Worm (Caenorhabditis elegans) whole organism, young adult: ENCODE measurements around the gene C37H5.5.

Experiments used
- B0035.1 ChIP-seq: sonication (generic microtip); optimal IDR thresholded peaks from 2 replicates; lab custom pipeline; 2016; ENCODE audit warnings: missing genetic modification characterization, mild to moderate bottlenecking, missing compliant biosample characterization, missing genotype, missing genetic modification reagents
- B0336.3 ChIP-seq: fragments of 200-800 bp; sonication (Bioruptor generic); IDR thresholded peaks from 2 replicates; pipeline ENCODE4 v1.3.6; 2022; ENCODE audit warnings: missing genetic modification characterization, missing compliant biosample characterization
- C06A6.2 ChIP-seq: fragments of 200-800 bp; sonication (Bioruptor generic); conservative IDR thresholded peaks from 2 replicates; pipeline ENCODE4 v1.3.6; 2022; ENCODE audit warnings: missing genetic modification characterization, missing compliant biosample characterization
- F23B12.7 ChIP-seq: sonication (generic microtip); optimal IDR thresholded peaks from 2 replicates; lab custom pipeline; 2017; ENCODE audit warnings: missing genetic modification characterization, mild to moderate bottlenecking, missing compliant biosample characterization, antibody characterized with exemption, moderate library complexity; ENCODE audit not compliant: insufficient read depth
- F57C9.4 ChIP-seq: sonication (generic microtip); optimal IDR thresholded peaks from 2 replicates; lab custom pipeline; 2017; ENCODE audit warnings: mild to moderate bottlenecking, missing genetic modification characterization, missing compliant biosample characterization
- Y56A3A.18 ChIP-seq: fragments of 200-800 bp; sonication (Bioruptor generic); IDR thresholded peaks from 2 replicates; pipeline ENCODE4 v1.3.6; 2022; ENCODE audit warnings: missing genetic modification reagents, missing genetic modification characterization, missing compliant biosample characterization
- Y95B8A.8 ChIP-seq: fragments of 200-800 bp; sonication (Bioruptor generic); IDR thresholded peaks from 2 replicates; pipeline ENCODE4 v1.3.6; 2022; ENCODE audit warnings: missing genetic modification reagents, missing genetic modification characterization, missing compliant biosample characterization
- ama-1 ChIP-seq, 3 experiments: fragments of 150-350 bp in 1 of 3; sonication (generic microtip) in 2 of 3; optimal IDR thresholded peaks; 2 replicates each; lab custom pipeline; 2014 to 2018; ENCODE audit warnings: missing biosample characterization in 2 of 3, missing genetic modification characterization in 2 of 3, missing genetic modification reagents in 2 of 3
- aptf-3 ChIP-seq: fragments of 200-800 bp; sonication (Bioruptor generic); IDR thresholded peaks from 2 replicates; pipeline ENCODE4 v1.3.6; 2022; ENCODE audit warnings: missing genetic modification characterization, missing compliant biosample characterization
- attf-3 ChIP-seq: fragments of 200-800 bp; sonication (Bioruptor generic); conservative IDR thresholded peaks from 2 replicates; pipeline ENCODE4 v1.3.6; 2022; ENCODE audit warnings: missing genetic modification reagents, missing genetic modification characterization, missing compliant biosample characterization
- attf-5 ChIP-seq: fragments of 200-800 bp; sonication (Bioruptor generic); optimal IDR thresholded peaks from 2 replicates; lab custom pipeline; 2018; ENCODE audit warnings: mild to moderate bottlenecking, missing genetic modification characterization, missing compliant biosample characterization
- attf-6 ChIP-seq: fragments of 200-800 bp; sonication (Bioruptor generic); IDR thresholded peaks from 2 replicates; pipeline ENCODE4 v1.3.6; 2022; ENCODE audit warnings: missing genetic modification reagents, missing genetic modification characterization, missing compliant biosample characterization
- ceh-58 ChIP-seq: fragments of 200-800 bp; sonication (Bioruptor generic); IDR thresholded peaks from 2 replicates; pipeline ENCODE4 v1.3.6; 2022; ENCODE audit warnings: missing genetic modification characterization, missing compliant biosample characterization
- dpl-1 ChIP-seq: fragments of 150-350 bp; optimal IDR thresholded peaks from 2 replicates; lab custom pipeline; 2014; ENCODE audit warnings: missing biosample characterization, missing genetic modification reagents, missing genetic modification characterization
- egl-18 ChIP-seq: fragments of 200-800 bp; sonication (Bioruptor generic); IDR thresholded peaks from 2 replicates; pipeline ENCODE4 v1.3.6; 2022; ENCODE audit warnings: missing genetic modification reagents, missing genetic modification characterization, missing compliant biosample characterization
- egl-44 ChIP-seq: fragments of 200-800 bp; sonication (Bioruptor generic); IDR thresholded peaks from 2 replicates; pipeline ENCODE4 v1.3.6; 2022; ENCODE audit warnings: missing genetic modification reagents, missing genetic modification characterization, missing compliant biosample characterization
- egrh-3 ChIP-seq: fragments of 200-800 bp; sonication (Bioruptor generic); IDR thresholded peaks from 2 replicates; pipeline ENCODE4 v1.3.6; 2022; ENCODE audit warnings: missing genetic modification reagents, missing genetic modification characterization, missing compliant biosample characterization
- let-607 ChIP-seq, 2 experiments: fragments of 200-800 bp in 1 of 2; sonication (Bioruptor generic) in 1 of 2; sonication (generic microtip) in 1 of 2; optimal IDR thresholded peaks; 2 replicates each; lab custom pipeline; 2016 to 2018; ENCODE audit warnings: mild to moderate bottlenecking in 2 of 2, missing compliant biosample characterization in 2 of 2, missing genetic modification characterization in 2 of 2, moderate library complexity in 2 of 2, missing genotype in 1 of 2
- lin-26 ChIP-seq: fragments of 200-800 bp; sonication (Bioruptor generic); IDR thresholded peaks from 2 replicates; pipeline ENCODE4 v1.3.6; 2022; ENCODE audit warnings: missing genetic modification reagents, missing genetic modification characterization, missing compliant biosample characterization
- lsl-1 ChIP-seq: fragments of 200-800 bp; sonication (Bioruptor generic); optimal IDR thresholded peaks from 2 replicates; lab custom pipeline; 2018; ENCODE audit warnings: mild to moderate bottlenecking, missing genetic modification characterization, moderate library complexity, missing compliant biosample characterization
- lsy-27 ChIP-seq: sonication (generic microtip); optimal IDR thresholded peaks from 2 replicates; lab custom pipeline; 2017; ENCODE audit warnings: missing genetic modification characterization, mild to moderate bottlenecking, missing compliant biosample characterization, antibody characterized with exemption, missing genotype, borderline replicate concordance; ENCODE audit not compliant: insufficient read depth
- madf-10 ChIP-seq: sonication (generic microtip); optimal IDR thresholded peaks from 2 replicates; lab custom pipeline; 2016; ENCODE audit warnings: mild to moderate bottlenecking, missing genetic modification characterization, missing compliant biosample characterization
- nfya-2 ChIP-seq: fragments of 200-800 bp; sonication (Bioruptor generic); IDR thresholded peaks from 2 replicates; pipeline ENCODE4 v1.3.6; 2022; ENCODE audit warnings: missing genetic modification reagents, missing genetic modification characterization, missing compliant biosample characterization
- nhr-27 ChIP-seq: fragments of 200-800 bp; sonication (Bioruptor generic); optimal IDR thresholded peaks from 2 replicates; lab custom pipeline; 2018; ENCODE audit warnings: mild to moderate bottlenecking, missing genetic modification characterization, moderate library complexity, missing compliant biosample characterization
- nhr-90 ChIP-seq: sonication (generic microtip); optimal IDR thresholded peaks from 2 replicates; lab custom pipeline; 2016; ENCODE audit warnings: missing genotype, mild to moderate bottlenecking, missing genetic modification characterization, missing compliant biosample characterization
- rec-8 ChIP-seq, 2 experiments: sonication (generic microtip); optimal IDR thresholded peaks; 2 replicates each; lab custom pipeline; 2016; ENCODE audit warnings: mild to moderate bottlenecking in 2 of 2, missing genetic modification characterization in 2 of 2, missing genetic modification reagents in 2 of 2, missing genotype in 2 of 2, missing biosample characterization in 1 of 2, missing compliant biosample characterization in 1 of 2, moderate library complexity in 1 of 2
- repo-1 ChIP-seq: sonication (generic microtip); optimal IDR thresholded peaks from 2 replicates; lab custom pipeline; 2017; ENCODE audit warnings: mild to moderate bottlenecking, missing genetic modification characterization, missing compliant biosample characterization
- snpc-3.4 ChIP-seq: sonication (generic microtip); optimal IDR thresholded peaks from 2 replicates; lab custom pipeline; 2017; ENCODE audit warnings: missing genetic modification characterization, mild to moderate bottlenecking, missing compliant biosample characterization, antibody characterized with exemption, moderate library complexity, missing genotype, missing genetic modification reagents
- snpc-4 ChIP-seq, 5 experiments: fragments of 150-350 bp in 1 of 5; sonication (generic microtip) in 4 of 5; optimal IDR thresholded peaks; 2 replicates each; lab custom pipeline; 2014 to 2018; ENCODE audit warnings: missing genetic modification characterization in 5 of 5, missing biosample characterization in 3 of 5, antibody characterized with exemption in 2 of 5, mild to moderate bottlenecking in 2 of 5, missing compliant biosample characterization in 2 of 5, missing genotype in 2 of 5, moderate library complexity in 2 of 5, missing genetic modification reagents in 1 of 5
- zfh-2 ChIP-seq: fragments of 200-800 bp; sonication (Bioruptor generic); conservative IDR thresholded peaks from 2 replicates; pipeline ENCODE4 v1.3.6; 2022; ENCODE audit warnings: missing genetic modification reagents, missing genetic modification characterization, missing compliant biosample characterization
- zim-3 ChIP-seq: sonication (generic microtip); optimal IDR thresholded peaks from 2 replicates; lab custom pipeline; 2017; ENCODE audit warnings: mild to moderate bottlenecking, missing genetic modification characterization, moderate library complexity, missing compliant biosample characterization
- ztf-18 ChIP-seq: sonication (generic microtip); optimal IDR thresholded peaks from 2 replicates; lab custom pipeline; 2016; ENCODE audit warnings: missing genotype, mild to moderate bottlenecking, missing genetic modification characterization, missing compliant biosample characterization
- ztf-26 ChIP-seq: sonication (generic microtip); optimal IDR thresholded peaks from 2 replicates; lab custom pipeline; 2017; ENCODE audit warnings: missing genetic modification characterization, missing compliant biosample characterization
- ztf-28 ChIP-seq: fragments of 200-800 bp; sonication (Bioruptor generic); IDR thresholded peaks from 2 replicates; pipeline ENCODE4 v1.3.6; 2022; ENCODE audit warnings: missing genetic modification reagents, missing genetic modification characterization, missing compliant biosample characterization
- ztf-3 ChIP-seq: fragments of 200-800 bp; sonication (Bioruptor generic); optimal IDR thresholded peaks from 2 replicates; lab custom pipeline; 2018; ENCODE audit warnings: mild to moderate bottlenecking, missing genetic modification characterization, missing compliant biosample characterization

Gene C37H5.5

DNA sequence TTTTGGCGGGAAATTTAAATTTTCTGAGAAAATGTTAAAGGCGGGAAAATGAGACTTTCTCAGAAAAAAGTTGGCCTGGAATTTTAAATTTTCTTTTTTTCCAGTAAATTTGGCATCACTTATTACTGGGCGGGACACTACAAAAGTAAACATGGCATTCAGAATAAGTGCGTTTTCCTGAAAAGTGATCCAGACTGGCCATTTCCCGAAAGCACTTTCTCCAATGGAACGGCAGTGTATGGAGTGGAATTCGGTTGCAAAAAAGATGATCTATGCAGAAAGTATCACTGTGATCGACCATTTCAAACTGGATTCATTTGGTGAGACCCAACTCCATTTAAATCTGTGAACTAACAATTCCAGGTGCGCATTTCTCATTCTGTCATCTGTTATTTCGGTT is 39.3 kb upstream of the C37H5.5 start:
- TF ChIP-seq lsy-27 (tag; lab: Kevin White, UChicago) (no peak), lsl-1 (no peak), lin-26 (GFP tag; lab: Robert Waterston, UW) (no peak), attf-3 (GFP tag; lab: Robert Waterston, UW) (no peak), ceh-58 (no peak)
- TF ChIP-seq, all 124 proteins: peak for 0

DNA sequence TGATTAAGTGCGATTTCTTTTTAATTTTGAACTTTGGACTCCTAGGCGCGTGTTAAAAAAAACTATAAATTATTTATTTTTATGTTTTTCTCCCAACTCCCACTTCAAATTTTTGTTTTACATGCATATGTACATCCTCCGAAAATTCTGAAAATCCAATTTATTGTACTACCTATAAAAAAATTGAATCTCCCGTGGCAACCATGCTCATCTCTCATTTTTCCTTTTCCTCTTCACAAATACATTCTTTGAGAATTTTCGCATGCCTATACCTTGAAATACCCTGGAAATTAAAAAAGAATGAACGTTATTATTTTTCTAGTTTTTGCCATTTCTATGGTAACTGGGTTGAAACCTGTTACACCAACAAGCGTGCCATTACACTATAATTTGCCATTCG is 38.3 kb upstream of the C37H5.5 start, which contains the start of gene R02F11.10:
Gene R02F11.10, plus strand, starts transcription at position 301 of the 400 bp plus-strand sequence.
- TF ChIP-seq aptf-3, result no peak
- no peak for TF ChIP-seq zim-3 (tag; lab: Kevin White, UChicago)
- no peak for TF ChIP-seq Y56A3A.18 (GFP tag; lab: Robert Waterston, UW)
- TF ChIP-seq attf-5 (GFP tag; lab: Kevin White, UChicago), result no peak
- TF ChIP-seq nfya-2 (GFP tag; lab: Robert Waterston, UW), result no peak
- no peak for TF ChIP-seq ztf-18 (tag; lab: Kevin White, UChicago)
- TF ChIP-seq nhr-90, result no peak
- no peak for TF ChIP-seq madf-10 (tag; lab: Kevin White, UChicago)
- no peak for TF ChIP-seq Y95B8A.8 (GFP tag; lab: Robert Waterston, UW)
- no peak for TF ChIP-seq nhr-27 (tag; lab: Kevin White, UChicago)
- no peak for TF ChIP-seq repo-1 (tag; lab: Kevin White, UChicago)
- no peak for TF ChIP-seq let-607 (tag; optimal IDR thresholded peaks at IDR 0.05; lab: Kevin White, UChicago)
- TF ChIP-seq B0035.1 (tag; lab: Kevin White, UChicago), result no peak
- TF ChIP-seq ztf-26 (tag; lab: Kevin White, UChicago), result no peak
- no peak for TF ChIP-seq C06A6.2 (GFP tag; lab: Robert Waterston, UW)
- TF ChIP-seq rec-8 (tag; optimal IDR thresholded peaks at IDR 0.05; lab: Kevin White, UChicago), result no peak
- TF ChIP-seq dpl-1, result no peak

DNA sequence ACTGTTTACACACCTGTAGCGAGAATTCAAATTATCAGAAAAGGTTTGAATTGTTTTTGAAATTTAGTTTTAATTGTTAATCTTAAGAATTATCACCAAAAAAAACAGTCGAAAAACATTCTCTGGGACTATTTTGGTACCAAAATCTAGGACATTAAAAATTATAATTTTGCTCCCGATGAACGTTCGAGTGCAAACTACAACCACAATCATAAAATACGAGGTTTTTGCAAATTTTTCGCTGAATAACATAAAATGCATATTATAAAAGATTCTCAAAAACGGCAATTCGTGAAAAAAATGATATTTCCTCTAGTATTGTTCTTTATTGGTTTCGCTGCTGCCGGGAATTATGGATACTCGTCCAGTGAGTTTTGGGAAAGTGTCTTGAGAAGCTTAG is 36.8 kb upstream of the C37H5.5 start, which contains the start of gene R02F11.12:
Gene R02F11.12, plus strand, starts transcription at position 301 of the 400 bp plus-strand sequence.
- TF ChIP-seq F23B12.7 (no peak), egrh-3 (GFP tag; lab: Robert Waterston, UW) (no peak), F57C9.4 (tag; lab: Kevin White, UChicago) (no peak), attf-6 (no peak), egl-44 (GFP tag; lab: Robert Waterston, UW) (no peak), zfh-2 (GFP tag; lab: Robert Waterston, UW) (no peak), ztf-3 (GFP tag; lab: Kevin White, UChicago) (no peak), egl-18 (GFP tag; lab: Robert Waterston, UW) (no peak), snpc-3.4 (tag; lab: Kevin White, UChicago) (no peak), ama-1 (optimal IDR thresholded peaks at IDR 0.05; lab: Kevin White, UChicago) (no peak), ama-1 (GFP tag; optimal IDR thresholded peaks at IDR 0.05; lab: Kevin White, UChicago) (no peak), snpc-4 (GFP tag; optimal IDR thresholded peaks at IDR 0.05; lab: Kevin White, UChicago) (no peak), snpc-4 (tag; optimal IDR thresholded peaks at IDR 0.05; lab: Kevin White, UChicago) (no peak), ztf-28 (GFP tag; lab: Robert Waterston, UW) (no peak), Y56A3A.18 (GFP tag; lab: Robert Waterston, UW) (no peak), B0336.3 (GFP tag; lab: Robert Waterston, UW) (no peak)
